Fruit fly (Drosophila melanogaster) whole organism, pupa: Measurements from ENCODE around the gene Sec13.

Source experiments
- CG10348 ChIP-seq: fragments of 200-800 bp; sonication (Bioruptor generic); IDR thresholded peaks from 2 replicates; pipeline ENCODE4 v1.3.6; 2022; ENCODE audit warnings: missing biosample characterization, missing genetic modification characterization
- CG12605 ChIP-seq: fragments of 200-800 bp; sonication (Bioruptor generic); IDR thresholded peaks from 2 replicates; pipeline ENCODE4 v1.3.6; 2022; ENCODE audit warnings: missing biosample characterization, missing genetic modification characterization
- CG13204 ChIP-seq: fragments of 200-800 bp; sonication (Bioruptor generic); optimal IDR thresholded peaks from 2 replicates; lab custom pipeline; 2018; ENCODE audit warnings: missing biosample characterization, mild to moderate bottlenecking, missing genetic modification characterization, moderate library complexity
- CG14655 ChIP-seq: fragments of 200-800 bp; sonication (Bioruptor generic); optimal IDR thresholded peaks from 3 replicates; lab custom pipeline; 2017; ENCODE audit warnings: mild to moderate bottlenecking, missing biosample characterization, missing genetic modification reagents, missing genetic modification characterization
- CG15710 ChIP-seq: fragments of 200-800 bp; sonication (Bioruptor generic); optimal IDR thresholded peaks from 2 replicates; lab custom pipeline; 2018; ENCODE audit warnings: missing biosample characterization, mild to moderate bottlenecking, missing genetic modification characterization, moderate library complexity
- CG17806 ChIP-seq: fragments of 200-800 bp; sonication (Bioruptor generic); optimal IDR thresholded peaks from 2 replicates; lab custom pipeline; 2018; ENCODE audit warnings: missing biosample characterization, mild to moderate bottlenecking, missing genetic modification characterization, moderate library complexity
- CG32121 ChIP-seq: fragments of 200-800 bp; sonication (Bioruptor generic); IDR thresholded peaks from 2 replicates; pipeline ENCODE4 v1.3.6; 2022; ENCODE audit warnings: missing biosample characterization, missing genetic modification characterization
- CG34367 ChIP-seq: fragments of 200-800 bp; sonication (Bioruptor generic); optimal IDR thresholded peaks from 2 replicates; lab custom pipeline; 2018; ENCODE audit warnings: missing biosample characterization, mild to moderate bottlenecking, missing genetic modification characterization
- CG4496 ChIP-seq: fragments of 200-800 bp; sonication (Bioruptor generic); IDR thresholded peaks from 3 replicates; pipeline ENCODE4 v1.3.6; 2022; ENCODE audit warnings: missing biosample characterization, missing genetic modification characterization
- CG8159 ChIP-seq: fragments of 200-800 bp; sonication (Bioruptor generic); optimal IDR thresholded peaks from 3 replicates; lab custom pipeline; 2018; ENCODE audit warnings: missing biosample characterization, mild to moderate bottlenecking, missing genetic modification characterization, moderate library complexity
- CG8301 ChIP-seq: fragments of 200-800 bp; sonication (Bioruptor generic); optimal IDR thresholded peaks from 2 replicates; lab custom pipeline; 2018; ENCODE audit warnings: missing biosample characterization, mild to moderate bottlenecking, missing genetic modification characterization
- CG9948 ChIP-seq: fragments of 200-800 bp; sonication (Bioruptor generic); optimal IDR thresholded peaks from 2 replicates; lab custom pipeline; 2018; ENCODE audit warnings: missing biosample characterization, mild to moderate bottlenecking, missing genetic modification characterization, moderate library complexity
- D1 ChIP-seq: fragments of 200-800 bp; sonication (Bioruptor generic); optimal IDR thresholded peaks from 2 replicates; lab custom pipeline; 2018; ENCODE audit warnings: missing biosample characterization, mild to moderate bottlenecking, missing genetic modification characterization, moderate library complexity
- EcR ChIP-seq: fragments of 200-800 bp; sonication (Bioruptor generic); optimal IDR thresholded peaks from 3 replicates; lab custom pipeline; 2019; ENCODE audit warnings: missing biosample characterization, missing genetic modification characterization, mild to moderate bottlenecking, moderate library complexity, missing genetic modification reagents
- Ets98B ChIP-seq: fragments of 200-800 bp; sonication (Bioruptor generic); IDR thresholded peaks from 2 replicates; pipeline ENCODE4 v1.3.6; 2022; ENCODE audit warnings: missing biosample characterization, missing genetic modification characterization
- Pif1A ChIP-seq: fragments of 200-800 bp; sonication (Bioruptor generic); optimal IDR thresholded peaks from 3 replicates; lab custom pipeline; 2016; ENCODE audit warnings: missing biosample characterization, missing genetic modification characterization
- Pif1B ChIP-seq: fragments of 200-800 bp; sonication (Bioruptor generic); optimal IDR thresholded peaks from 3 replicates; lab custom pipeline; 2016; ENCODE audit warnings: missing biosample characterization, missing genetic modification characterization
- Snoo ChIP-seq: fragments of 200-800 bp; sonication (Bioruptor generic); optimal IDR thresholded peaks from 3 replicates; lab custom pipeline; 2017; ENCODE audit warnings: missing biosample characterization, mild to moderate bottlenecking, missing genetic modification characterization, inconsistent platforms
- fd96Ca ChIP-seq: fragments of 200-800 bp; sonication (Bioruptor generic); IDR thresholded peaks from 3 replicates; pipeline ENCODE4 v1.3.6; 2022; ENCODE audit warnings: missing biosample characterization, missing genetic modification characterization
- gl ChIP-seq: fragments of 200-800 bp; sonication (Bioruptor generic); optimal IDR thresholded peaks from 2 replicates; lab custom pipeline; 2018; ENCODE audit warnings: missing biosample characterization, mild to moderate bottlenecking, missing genetic modification characterization
- rn ChIP-seq: fragments of 200-800 bp; sonication (Bioruptor generic); IDR thresholded peaks from 2 replicates; pipeline ENCODE4 v1.3.6; 2022; ENCODE audit warnings: missing biosample characterization, missing genetic modification characterization

Sec13 gene

DNA sequence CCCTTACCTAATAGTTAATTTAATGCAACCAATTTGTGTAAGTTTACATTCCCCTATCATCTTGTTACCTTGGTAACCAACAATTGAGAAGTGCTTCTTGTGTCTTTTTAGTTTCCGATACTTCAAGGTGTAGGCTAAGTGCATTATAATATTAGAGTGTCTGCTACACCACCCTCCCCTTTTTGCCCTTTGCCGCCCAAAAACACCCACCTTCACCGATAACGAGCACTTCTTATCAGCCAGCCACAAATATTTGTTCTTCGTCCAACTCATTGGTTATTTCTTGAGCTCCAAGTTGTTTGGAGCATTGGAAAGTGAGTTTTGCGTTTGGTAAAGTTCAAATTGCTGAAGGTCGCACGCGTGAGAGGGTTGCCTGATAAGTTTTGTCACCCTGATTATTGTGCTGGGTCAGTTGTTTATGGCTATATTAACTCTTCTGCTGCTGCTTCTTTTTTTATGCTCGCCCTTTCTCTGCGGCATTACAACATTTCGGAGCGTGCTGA, 24.2 kb upstream of the Sec13 start:
- TF ChIP-seq CG32121 (no peak), CG8159 (tag; lab: Kevin White, UChicago) (no peak), CG4496 (GFP tag; lab: Robert Waterston, UW) (no peak), CG15710 (no peak), Pif1A (GFP tag; lab: Kevin White, UChicago) (no peak), CG10348 (GFP tag; lab: Robert Waterston, UW) (no peak), CG9948 (tag; lab: Kevin White, UChicago) (no peak), EcR (GFP tag; lab: Kevin White, UChicago) (no peak), CG17806 (no peak), Ets98B (GFP tag; lab: Robert Waterston, UW) (no peak), rn (GFP tag; lab: Robert Waterston, UW) (no peak), CG14655 (GFP tag; lab: Kevin White, UChicago) (no peak), D1 (tag; lab: Kevin White, UChicago) (no peak), gl (tag; lab: Kevin White, UChicago) (no peak), Snoo (tag; lab: Kevin White, UChicago) (no peak), CG13204 (GFP tag; lab: Kevin White, UChicago) (no peak), CG34367 (no peak), CG12605 (no peak)

DNA sequence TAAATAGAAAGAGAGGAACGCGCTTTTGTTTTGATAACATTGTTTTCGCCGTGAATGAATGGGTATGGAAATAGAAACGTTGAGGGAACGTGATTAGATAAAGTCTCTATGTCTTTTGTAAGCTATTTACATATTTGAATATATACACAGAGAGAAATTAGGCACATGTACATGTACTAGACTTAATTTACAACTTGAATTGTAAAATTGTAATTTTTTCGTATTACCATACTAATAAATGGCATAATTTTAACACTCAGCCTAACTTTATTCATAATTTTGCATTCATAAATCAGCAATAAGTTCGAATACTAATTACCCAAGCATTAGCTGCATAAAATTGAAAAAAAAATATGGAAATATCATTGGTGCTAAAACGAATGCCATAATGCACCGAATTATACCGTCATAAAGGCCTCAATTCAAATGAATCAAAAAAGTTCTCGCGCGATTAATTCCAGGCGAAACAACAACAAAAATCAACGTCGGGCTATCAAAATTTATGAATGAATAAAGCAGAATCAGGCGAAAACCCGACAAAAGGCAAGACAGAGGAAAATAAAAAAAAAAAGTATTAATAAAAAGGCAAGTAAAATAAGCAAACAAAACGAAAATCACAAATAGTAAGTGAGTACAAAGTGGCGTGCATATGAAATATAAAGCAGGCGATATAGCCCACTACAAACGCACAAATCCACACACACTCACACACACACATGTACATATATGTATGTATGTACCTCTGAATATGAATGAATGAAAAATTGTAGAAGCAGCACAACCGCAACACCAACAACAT, 23.3 kb upstream of the Sec13 start:
- peak; percentile 6 for TF ChIP-seq CG34367
- peak; percentile 19 for TF ChIP-seq Pif1A (GFP tag; lab: Kevin White, UChicago)
- TF ChIP-seq EcR (GFP tag; lab: Kevin White, UChicago), result no peak
- TF ChIP-seq CG14655 (GFP tag; lab: Kevin White, UChicago), result no peak
- TF ChIP-seq, all 21 proteins: peak for 2

DNA sequence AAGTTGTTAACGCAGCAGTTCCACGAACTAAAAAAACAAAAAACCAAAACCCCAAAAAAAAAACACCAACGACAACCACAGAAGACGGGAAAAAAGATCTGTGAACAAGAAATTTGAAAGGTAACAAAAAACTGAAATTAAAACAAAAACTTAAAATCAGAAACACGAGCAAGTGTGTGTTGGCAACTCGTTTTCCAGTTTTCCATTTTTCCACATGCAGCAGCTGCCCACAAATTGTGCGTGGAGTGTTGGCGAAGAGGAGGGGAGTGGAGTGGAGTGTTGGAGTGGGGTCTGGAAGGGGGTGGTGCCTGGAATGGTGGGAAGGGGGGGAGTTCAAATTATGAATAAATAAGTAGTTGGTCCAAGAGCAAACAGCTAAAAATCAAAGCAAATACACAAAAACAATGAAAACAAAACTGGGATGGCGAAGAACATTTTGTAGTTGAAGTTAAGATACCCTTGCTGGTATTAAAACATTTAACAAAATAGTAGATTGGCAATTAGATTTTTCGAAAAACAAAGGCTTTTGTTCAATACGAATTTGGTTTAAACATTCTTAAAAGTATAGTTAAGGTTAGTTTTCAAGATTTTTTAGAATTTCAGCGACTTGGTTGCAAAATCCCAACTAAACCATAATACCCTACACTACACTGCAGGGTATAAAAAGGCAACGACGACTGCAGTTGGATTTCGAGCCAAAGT, 22.6 kb upstream of the Sec13 start:
- peak; percentile 51 for TF ChIP-seq CG32121
- TF ChIP-seq gl (tag; lab: Kevin White, UChicago), result no peak
- TF ChIP-seq Pif1A (GFP tag; lab: Kevin White, UChicago), result no peak
- TF ChIP-seq CG15710, result no peak
- TF ChIP-seq Snoo (tag; lab: Kevin White, UChicago), result no peak
- TF ChIP-seq CG12605, result 0 out of 2 replicates have a peak, but pooled peaks have one; percentile 29
- TF ChIP-seq CG8159 (tag; lab: Kevin White, UChicago), result peak; percentile 39
- TF ChIP-seq CG9948 (tag; lab: Kevin White, UChicago), result peak; percentile 51
- no peak for TF ChIP-seq CG10348 (GFP tag; lab: Robert Waterston, UW)
- no peak for TF ChIP-seq EcR (GFP tag; lab: Kevin White, UChicago)
- TF ChIP-seq Pif1B (GFP tag; lab: Kevin White, UChicago), result no peak
- TF ChIP-seq CG8301, result peak; percentile 37
- peak; percentile 33 for TF ChIP-seq CG14655 (GFP tag; lab: Kevin White, UChicago)
- TF ChIP-seq Ets98B (GFP tag; lab: Robert Waterston, UW), result no peak
- no peak for TF ChIP-seq D1 (tag; lab: Kevin White, UChicago)
- peak; percentile 12; the same call in 1 of the 3 replicates for TF ChIP-seq fd96Ca (GFP tag; lab: Robert Waterston, UW)
- no peak for TF ChIP-seq CG34367
- peak; percentile 48 for TF ChIP-seq CG17806
- TF ChIP-seq CG13204 (GFP tag; lab: Kevin White, UChicago), result no peak
- no peak for TF ChIP-seq rn (GFP tag; lab: Robert Waterston, UW)

DNA sequence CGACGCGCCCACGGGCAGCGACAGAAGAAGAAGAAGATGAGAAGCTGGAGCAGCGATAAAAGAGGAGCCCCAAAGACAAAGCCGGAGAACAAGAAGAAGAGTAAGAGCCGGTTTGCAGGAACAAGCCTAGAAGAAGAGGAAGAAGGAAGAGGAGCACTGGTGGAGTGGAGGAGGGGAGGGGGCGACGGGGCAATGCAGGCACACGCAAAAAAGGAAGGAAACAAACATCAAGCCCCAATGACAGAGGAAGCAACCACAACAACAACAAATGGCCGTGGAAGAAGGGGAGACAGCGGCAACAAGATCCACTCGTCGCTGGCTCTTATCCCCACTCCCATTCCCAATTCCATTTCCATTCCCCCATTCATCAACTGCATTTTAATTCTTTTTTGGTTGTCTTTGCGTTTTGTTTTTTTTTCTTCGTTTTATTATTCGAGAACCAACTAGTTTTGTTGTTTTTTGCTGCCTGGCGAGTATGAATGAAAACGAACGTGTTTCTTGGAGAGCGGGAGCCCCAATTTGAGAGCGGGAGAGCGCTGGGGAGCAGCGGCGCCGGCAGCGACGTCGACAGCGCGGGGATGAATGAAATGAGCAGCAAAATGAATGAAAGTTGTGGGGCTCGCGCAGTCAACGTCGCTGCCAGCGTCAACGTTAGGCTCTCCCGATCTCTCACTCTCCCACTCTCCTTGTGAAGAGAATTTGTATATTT, 21.9 kb upstream of the Sec13 start:
- TF ChIP-seq Snoo (tag; lab: Kevin White, UChicago) (peak; percentile 83), Pif1B (GFP tag; lab: Kevin White, UChicago) (peak; percentile 93), CG8159 (tag; lab: Kevin White, UChicago) (peak; percentile 92), CG4496 (GFP tag; lab: Robert Waterston, UW) (peak; percentile 98), CG34367 (peak; percentile 97), CG8301 (peak; percentile 94), CG15710 (peak; percentile 92), CG32121 (peak; percentile 92), CG13204 (GFP tag; lab: Kevin White, UChicago) (peak; percentile 98), CG10348 (GFP tag; lab: Robert Waterston, UW) (no peak), CG14655 (GFP tag; lab: Kevin White, UChicago) (peak; percentile 92), D1 (tag; lab: Kevin White, UChicago) (peak; percentile 64), rn (GFP tag; lab: Robert Waterston, UW) (peak; percentile 87), CG12605 (peak; percentile 99), gl (tag; lab: Kevin White, UChicago) (peak; percentile 99), Pif1A (GFP tag; lab: Kevin White, UChicago) (peak; percentile 96), EcR (GFP tag; lab: Kevin White, UChicago) (peak; percentile 61), CG17806 (peak; percentile 91), CG9948 (tag; lab: Kevin White, UChicago) (peak; percentile 91), Ets98B (GFP tag; lab: Robert Waterston, UW) (peak; percentile 95), fd96Ca (GFP tag; lab: Robert Waterston, UW) (peak; percentile 94)
- TF ChIP-seq, all 21 proteins: peak for 20
